Worm (Caenorhabditis elegans): ENCODE data around the gene srx-135.

DNA sequence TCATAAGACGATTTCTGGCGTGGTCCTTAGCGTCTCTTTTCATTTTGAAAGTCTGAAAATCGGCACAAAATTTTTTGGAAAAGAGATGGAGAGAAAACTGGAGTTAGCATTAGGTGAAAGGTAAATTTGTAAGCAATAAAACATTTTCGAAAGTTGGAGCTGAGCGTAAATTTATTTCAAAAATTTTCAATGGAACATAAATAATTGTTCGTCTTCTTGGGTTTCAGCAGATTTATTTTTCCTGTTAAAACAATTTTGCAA, 49.8 kb downstream of the srx-135 start, which contains the start of gene C06B3.6:
- TF ChIP-seq unc-55 (GFP tag; optimal IDR thresholded peaks at IDR 0.05) (no peak), mbf-1 (tag; optimal IDR thresholded peaks at IDR 0.05) (no peak), nhr-237 (tag; optimal IDR thresholded peaks at IDR 0.05) (no peak), sem-4 (tag; optimal IDR thresholded peaks at IDR 0.05) (no peak), nhr-25 (tag; optimal IDR thresholded peaks at IDR 0.05) (no peak), nhr-77 (tag; optimal IDR thresholded peaks at IDR 0.05) (no peak), dmd-4 (tag; optimal IDR thresholded peaks at IDR 0.05) (no peak), ZK546.5 (tag; optimal IDR thresholded peaks at IDR 0.05) (no peak)
